Fruit fly (Drosophila melanogaster) whole organism, embryonic: ENCODE results near the gene CG5399.

Source experiments
- Atf-2 ChIP-seq: fragments of 200-800 bp; sonication (Bioruptor generic); optimal IDR thresholded peaks from 2 replicates; lab custom pipeline; 2016; ENCODE audit warnings: missing biosample characterization, missing genetic modification characterization
- Atf6 ChIP-seq: fragments of 200-800 bp; sonication (Bioruptor generic); IDR thresholded peaks from 2 replicates; pipeline ENCODE4 v1.3.6; 2022; ENCODE audit warnings: missing biosample characterization, missing genetic modification characterization
- B-H2 ChIP-seq: fragments of 200-800 bp; sonication (Bioruptor generic); optimal IDR thresholded peaks from 2 replicates; lab custom pipeline; 2018; ENCODE audit warnings: missing biosample characterization, mild to moderate bottlenecking, missing genetic modification characterization
- CG10209 ChIP-seq: fragments of 200-800 bp; sonication (Bioruptor generic); optimal IDR thresholded peaks from 3 replicates; lab custom pipeline; 2017; ENCODE audit warnings: missing biosample characterization, mild to moderate bottlenecking, missing genetic modification characterization, missing genetic modification reagents
- CG10321 ChIP-seq: fragments of 200-800 bp; sonication (Bioruptor generic); IDR thresholded peaks from 2 replicates; pipeline ENCODE4 v1.3.6; 2022; ENCODE audit warnings: missing biosample characterization, missing genetic modification characterization
- CG10462 ChIP-seq: fragments of 200-800 bp; sonication (Bioruptor generic); optimal IDR thresholded peaks from 2 replicates; lab custom pipeline; 2016; ENCODE audit warnings: missing biosample characterization, missing genetic modification characterization
- CG10979 ChIP-seq: fragments of 200-800 bp; sonication (Bioruptor generic); optimal IDR thresholded peaks from 2 replicates; lab custom pipeline; 2018; ENCODE audit warnings: missing biosample characterization, mild to moderate bottlenecking, missing genetic modification characterization, moderate library complexity
- CG11504 ChIP-seq: fragments of 200-800 bp; sonication (Bioruptor generic); optimal IDR thresholded peaks from 3 replicates; lab custom pipeline; 2019; ENCODE audit warnings: missing biosample characterization, mild to moderate bottlenecking, missing genetic modification characterization, moderate library complexity
- CG13624 ChIP-seq: fragments of 200-800 bp; sonication (Bioruptor generic); optimal IDR thresholded peaks from 2 replicates; lab custom pipeline; 2016; ENCODE audit warnings: missing biosample characterization, missing genetic modification characterization
- CG14860 ChIP-seq: fragments of 200-800 bp; sonication (Bioruptor generic); IDR thresholded peaks from 3 replicates; pipeline ENCODE4 v1.3.6; 2022; ENCODE audit warnings: missing biosample characterization, missing genetic modification characterization; ENCODE audit not compliant: partially characterized antibody
- CG16813 ChIP-seq: fragments of 200-800 bp; sonication (Bioruptor generic); IDR thresholded peaks from 3 replicates; pipeline ENCODE4 v1.3.6; 2022; ENCODE audit warnings: missing biosample characterization, missing genetic modification characterization; ENCODE audit not compliant: partially characterized antibody
- CG17359 ChIP-seq: fragments of 200-800 bp; sonication (Bioruptor generic); optimal IDR thresholded peaks from 3 replicates; lab custom pipeline; 2018; ENCODE audit warnings: missing biosample characterization, mild to moderate bottlenecking, missing genetic modification characterization, moderate library complexity
- CG17802 ChIP-seq: fragments of 200-800 bp; sonication (Bioruptor generic); optimal IDR thresholded peaks from 2 replicates; lab custom pipeline; 2018; ENCODE audit warnings: missing biosample characterization, mild to moderate bottlenecking, missing genetic modification characterization, moderate library complexity
- CG30431 ChIP-seq: fragments of 200-800 bp; sonication (Bioruptor generic); optimal IDR thresholded peaks from 2 replicates; lab custom pipeline; 2017; ENCODE audit warnings: missing biosample characterization, missing genetic modification characterization
- CG32772 ChIP-seq: fragments of 200-800 bp; sonication (Bioruptor generic); IDR thresholded peaks from 2 replicates; pipeline ENCODE4 v1.3.6; 2022; ENCODE audit warnings: missing biosample characterization, missing genetic modification characterization
- CG3847 ChIP-seq: fragments of 200-800 bp; sonication (Bioruptor generic); IDR thresholded peaks from 2 replicates; pipeline ENCODE4 v1.3.6; 2022; ENCODE audit warnings: missing biosample characterization, missing genetic modification characterization
- CG4854 ChIP-seq: fragments of 200-800 bp; sonication (Bioruptor generic); optimal IDR thresholded peaks from 2 replicates; lab custom pipeline; 2016; ENCODE audit warnings: missing biosample characterization, missing genetic modification characterization, inconsistent platforms
- CG7745 ChIP-seq: fragments of 200-800 bp; sonication (Bioruptor generic); optimal IDR thresholded peaks from 2 replicates; lab custom pipeline; 2018; ENCODE audit warnings: missing biosample characterization, mild to moderate bottlenecking, missing genetic modification characterization, moderate library complexity
- CG8765 ChIP-seq: fragments of 200-800 bp; sonication (Bioruptor generic); IDR thresholded peaks from 2 replicates; pipeline ENCODE4 v1.3.6; 2022; ENCODE audit warnings: missing biosample characterization, missing genetic modification characterization
- D ChIP-seq, 2 experiments: fragments of 200-800 bp in 1 of 2; fragments of >200 bp in 1 of 2; sonication (Bioruptor generic) in 1 of 2; optimal IDR thresholded peaks; 2 replicates in 1 of 2; 3 replicates in 1 of 2; lab custom pipeline; 2017; ENCODE audit warnings: mild to moderate bottlenecking in 1 of 2, missing biosample characterization in 1 of 2, missing genetic modification characterization in 1 of 2, missing genetic modification reagents in 1 of 2
- Dad ChIP-seq: fragments of 200-800 bp; sonication (Bioruptor generic); optimal IDR thresholded peaks from 3 replicates; lab custom pipeline; 2016; ENCODE audit warnings: missing biosample characterization, missing genetic modification characterization
- ERR ChIP-seq: fragments of 200-800 bp; sonication (Bioruptor generic); optimal IDR thresholded peaks from 2 replicates; lab custom pipeline; 2016; ENCODE audit warnings: missing biosample characterization, missing genetic modification characterization
- Eip74EF ChIP-seq, 2 experiments: fragments of 200-800 bp in 1 of 2; fragments of >200 bp in 1 of 2; sonication (Bioruptor generic) in 1 of 2; optimal IDR thresholded peaks; 2 replicates each; lab custom pipeline; 2017 to 2019; ENCODE audit warnings: missing biosample characterization in 2 of 2, missing genetic modification characterization in 2 of 2, mild to moderate bottlenecking in 1 of 2, moderate library complexity in 1 of 2
- Lhr ChIP-seq: fragments of 200-800 bp; sonication (Bioruptor generic); optimal IDR thresholded peaks from 3 replicates; lab custom pipeline; 2017; ENCODE audit warnings: mild to moderate bottlenecking, missing biosample characterization, missing genetic modification reagents, missing genetic modification characterization
- MESR4 ChIP-seq: fragments of 200-800 bp; sonication (Bioruptor generic); optimal IDR thresholded peaks from 2 replicates; lab custom pipeline; 2018; ENCODE audit warnings: missing biosample characterization, mild to moderate bottlenecking, missing genetic modification characterization, moderate library complexity
- Max ChIP-seq: fragments of 200-800 bp; sonication (Bioruptor generic); optimal IDR thresholded peaks from 2 replicates; lab custom pipeline; 2016; ENCODE audit warnings: missing biosample characterization, mild to moderate bottlenecking, missing genetic modification characterization
- Mrtf ChIP-seq: fragments of 200-800 bp; sonication (Bioruptor generic); IDR thresholded peaks from 3 replicates; pipeline ENCODE4 v1.3.6; 2022; ENCODE audit warnings: missing biosample characterization, missing genetic modification characterization
- NK7.1 ChIP-seq: fragments of 200-800 bp; sonication (Bioruptor generic); optimal IDR thresholded peaks from 3 replicates; lab custom pipeline; 2016; ENCODE audit warnings: missing biosample characterization, missing genetic modification characterization
- Oaz ChIP-seq: fragments of 200-800 bp; sonication (Bioruptor generic); IDR thresholded peaks from 2 replicates; pipeline ENCODE4 v1.3.6; 2022; ENCODE audit warnings: missing biosample characterization, missing genetic modification characterization
- Oli ChIP-seq: fragments of 200-800 bp; sonication (Bioruptor generic); optimal IDR thresholded peaks from 2 replicates; lab custom pipeline; 2018; ENCODE audit warnings: missing biosample characterization, mild to moderate bottlenecking, missing genetic modification characterization, moderate library complexity
- Sox100B ChIP-seq: fragments of 200-800 bp; sonication (Bioruptor generic); optimal IDR thresholded peaks from 3 replicates; lab custom pipeline; 2018; ENCODE audit warnings: missing biosample characterization, mild to moderate bottlenecking, missing genetic modification characterization
- Xrp1 ChIP-seq: fragments of 200-800 bp; sonication (Bioruptor generic); IDR thresholded peaks from 2 replicates; pipeline ENCODE4 v1.3.6; 2022; ENCODE audit warnings: missing biosample characterization, missing genetic modification characterization
- amos ChIP-seq: fragments of 200-800 bp; sonication (Bioruptor generic); IDR thresholded peaks from 2 replicates; pipeline ENCODE4 v1.3.6; 2022; ENCODE audit warnings: missing biosample characterization, missing genetic modification characterization; ENCODE audit not compliant: partially characterized antibody
- ase ChIP-seq: fragments of 200-800 bp; sonication (Bioruptor generic); IDR thresholded peaks from 3 replicates; pipeline ENCODE4 v1.3.6; 2022; ENCODE audit warnings: missing biosample characterization, missing genetic modification characterization
- chn ChIP-seq: fragments of 200-800 bp; sonication (Bioruptor generic); optimal IDR thresholded peaks from 2 replicates; lab custom pipeline; 2016; ENCODE audit warnings: missing biosample characterization, missing genetic modification characterization
- crol ChIP-seq: fragments of 200-800 bp; sonication (Bioruptor generic); IDR thresholded peaks from 2 replicates; pipeline ENCODE4 v1.3.6; 2022; ENCODE audit warnings: missing biosample characterization, missing genetic modification characterization
- dan ChIP-seq: fragments of 200-800 bp; sonication (Bioruptor generic); IDR thresholded peaks from 2 replicates; pipeline ENCODE4 v1.3.6; 2022; ENCODE audit warnings: missing biosample characterization, missing genetic modification characterization
- dati ChIP-seq: fragments of 200-800 bp; sonication (Bioruptor generic); IDR thresholded peaks from 2 replicates; pipeline ENCODE4 v1.3.6; 2022; ENCODE audit warnings: missing biosample characterization, missing genetic modification characterization
- gcm2 ChIP-seq: fragments of 200-800 bp; sonication (Bioruptor generic); optimal IDR thresholded peaks from 2 replicates; lab custom pipeline; 2016; ENCODE audit warnings: missing biosample characterization, missing genetic modification characterization
- gsb ChIP-seq: fragments of 200-800 bp; sonication (Bioruptor generic); IDR thresholded peaks from 2 replicates; pipeline ENCODE4 v1.3.6; 2022; ENCODE audit warnings: missing biosample characterization, missing genetic modification characterization
- lilli ChIP-seq: fragments of 200-800 bp; sonication (Bioruptor generic); optimal IDR thresholded peaks from 3 replicates; lab custom pipeline; 2016; ENCODE audit warnings: missing biosample characterization, missing genetic modification characterization
- nerfin-1 ChIP-seq: fragments of 200-800 bp; sonication (Bioruptor generic); optimal IDR thresholded peaks from 3 replicates; lab custom pipeline; 2019; ENCODE audit warnings: missing biosample characterization, mild to moderate bottlenecking, missing genetic modification characterization, moderate library complexity
- oc ChIP-seq: fragments of 200-800 bp; sonication (Bioruptor generic); optimal IDR thresholded peaks from 2 replicates; lab custom pipeline; 2018; ENCODE audit warnings: missing biosample characterization, mild to moderate bottlenecking, missing genetic modification characterization, moderate library complexity
- repo ChIP-seq: fragments of 200-800 bp; sonication (Bioruptor generic); optimal IDR thresholded peaks from 2 replicates; lab custom pipeline; 2016; ENCODE audit warnings: missing biosample characterization, missing genetic modification characterization
- rib ChIP-seq: fragments of 200-800 bp; sonication (Bioruptor generic); IDR thresholded peaks from 2 replicates; pipeline ENCODE4 v1.3.6; 2022; ENCODE audit warnings: missing biosample characterization, missing genetic modification characterization
- shn ChIP-seq: fragments of 200-800 bp; sonication (Bioruptor generic); optimal IDR thresholded peaks from 3 replicates; lab custom pipeline; 2016; ENCODE audit warnings: missing biosample characterization, missing genetic modification characterization
- tgo ChIP-seq: fragments of 200-800 bp; sonication (Bioruptor generic); IDR thresholded peaks from 3 replicates; pipeline ENCODE4 v1.3.6; 2022; ENCODE audit warnings: missing biosample characterization, missing genetic modification characterization
- tna ChIP-seq: fragments of 200-800 bp; sonication (Bioruptor generic); IDR thresholded peaks from 2 replicates; pipeline ENCODE4 v1.3.6; 2022; ENCODE audit warnings: missing biosample characterization, missing genetic modification characterization; ENCODE audit not compliant: partially characterized antibody
- toy ChIP-seq: fragments of 200-800 bp; sonication (Bioruptor generic); IDR thresholded peaks from 2 replicates; pipeline ENCODE4 v1.3.6; 2022; ENCODE audit warnings: missing biosample characterization, missing genetic modification characterization
- vfl ChIP-seq: fragments of 200-800 bp; sonication (Bioruptor generic); optimal IDR thresholded peaks from 2 replicates; lab custom pipeline; 2016; ENCODE audit warnings: missing biosample characterization, missing genetic modification characterization
- zen ChIP-seq: fragments of 200-800 bp; sonication (Bioruptor generic); optimal IDR thresholded peaks from 3 replicates; lab custom pipeline; 2018; ENCODE audit warnings: missing biosample characterization, mild to moderate bottlenecking, missing genetic modification characterization, moderate library complexity

The CG5399 gene

DNA sequence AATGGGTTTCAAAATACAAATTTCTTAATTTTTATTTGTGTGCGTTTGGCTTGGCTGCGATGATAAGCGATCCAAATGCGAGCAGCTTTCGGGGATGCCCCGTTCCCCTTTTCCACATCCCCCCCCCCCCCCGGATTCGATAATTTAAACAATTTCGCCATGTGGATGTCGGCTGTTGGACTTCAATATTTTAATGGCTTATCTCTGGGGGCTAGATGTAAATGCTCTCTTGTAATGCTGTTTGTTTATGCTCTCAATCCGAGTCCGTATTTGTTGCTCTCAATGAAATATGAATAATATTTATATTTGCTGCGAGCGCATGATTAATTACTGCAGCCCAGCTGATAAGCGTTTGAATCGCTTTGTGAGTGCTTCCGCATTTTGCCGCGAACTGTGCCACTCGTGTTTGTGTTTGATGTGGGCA is 17.5 kb upstream of the CG5399 start (continued):
- no peak for TF ChIP-seq tgo (GFP tag; lab: Robert Waterston, UW)
- TF ChIP-seq CG4854 (GFP tag; lab: Kevin White, UChicago), result peak; percentile 0
- no peak for TF ChIP-seq Atf-2 (GFP tag; lab: Kevin White, UChicago)
- no peak for TF ChIP-seq amos (GFP tag; lab: Robert Waterston, UW)
- TF ChIP-seq Dad, result no peak
- TF ChIP-seq gsb (GFP tag; lab: Robert Waterston, UW), result no peak
- no peak for TF ChIP-seq tna (GFP tag; lab: Robert Waterston, UW)
- TF ChIP-seq CG14860 (GFP tag; lab: Robert Waterston, UW), result no peak
- TF ChIP-seq Xrp1 (GFP tag; lab: Robert Waterston, UW), result peak; percentile 39; the same call in 1 of the 2 replicates
- TF ChIP-seq dan (GFP tag; lab: Robert Waterston, UW), result no peak
- TF ChIP-seq D (optimal IDR thresholded peaks at IDR 0.05; lab: Kevin White, UChicago), result no peak
- TF ChIP-seq D (GFP tag; optimal IDR thresholded peaks at IDR 0.05; lab: Kevin White, UChicago), result peak; percentile 50
- TF ChIP-seq Sox100B, result peak; percentile 51
- TF ChIP-seq Mrtf (GFP tag; lab: Robert Waterston, UW), result no peak
- TF ChIP-seq Oaz, result no peak
- no peak for TF ChIP-seq gcm2
- no peak for TF ChIP-seq CG10321
- TF ChIP-seq CG17802 (tag; lab: Kevin White, UChicago), result no peak
- TF ChIP-seq CG8765 (GFP tag; lab: Robert Waterston, UW), result no peak
- no peak for TF ChIP-seq rib (GFP tag; lab: Robert Waterston, UW)
- no peak for TF ChIP-seq NK7.1 (GFP tag; lab: Kevin White, UChicago)
- TF ChIP-seq CG7745 (tag; lab: Kevin White, UChicago), result peak; percentile 59
- peak; percentile 67 for TF ChIP-seq oc (tag; lab: Kevin White, UChicago)
- TF ChIP-seq Atf6 (GFP tag; lab: Robert Waterston, UW), result no peak
- peak; percentile 12 for TF ChIP-seq nerfin-1 (tag; lab: Kevin White, UChicago)
- TF ChIP-seq CG10209 (GFP tag; lab: Kevin White, UChicago), result peak; percentile 16
- no peak for TF ChIP-seq CG10979 (tag; lab: Kevin White, UChicago)
- no peak for TF ChIP-seq MESR4
- TF ChIP-seq CG11504 (tag; lab: Kevin White, UChicago), result peak; percentile 27
- TF ChIP-seq Lhr (GFP tag; lab: Kevin White, UChicago), result peak; percentile 26
- no peak for TF ChIP-seq CG10462 (GFP tag; lab: Kevin White, UChicago)
- 0 out of 3 replicates have a peak, but pooled peaks have one; percentile 18 for TF ChIP-seq ase (GFP tag; lab: Robert Waterston, UW)
- no peak for TF ChIP-seq CG13624 (GFP tag; lab: Kevin White, UChicago)
- TF ChIP-seq dati, result no peak
- TF ChIP-seq Oli (tag; lab: Kevin White, UChicago), result peak; percentile 15
- TF ChIP-seq CG16813 (GFP tag; lab: Robert Waterston, UW), result no peak
- TF ChIP-seq Eip74EF (GFP tag; optimal IDR thresholded peaks at IDR 0.05; lab: Kevin White, UChicago), result peak in 1 of 2 experiments; percentile 99
- TF ChIP-seq CG3847, result no peak
- no peak for TF ChIP-seq toy
- no peak for TF ChIP-seq CG17359 (tag; lab: Kevin White, UChicago)
- TF ChIP-seq repo (GFP tag; lab: Kevin White, UChicago), result no peak
- TF ChIP-seq chn, result no peak
- no peak for TF ChIP-seq lilli (GFP tag; lab: Kevin White, UChicago)
- no peak for TF ChIP-seq ERR
- TF ChIP-seq CG30431 (GFP tag; lab: Kevin White, UChicago), result no peak
- no peak for TF ChIP-seq shn (GFP tag; lab: Kevin White, UChicago)
- TF ChIP-seq zen, result no peak
- TF ChIP-seq CG32772 (GFP tag; lab: Robert Waterston, UW), result no peak
- no peak for TF ChIP-seq B-H2
- no peak for TF ChIP-seq vfl (GFP tag; lab: Kevin White, UChicago)
- TF ChIP-seq Max (GFP tag; lab: Kevin White, UChicago), result no peak
- TF ChIP-seq crol (GFP tag; lab: Robert Waterston, UW), result peak; percentile 92
